Worm (Caenorhabditis elegans): Measurements from ENCODE around the gene marg-1.

Gene marg-1

DNA sequence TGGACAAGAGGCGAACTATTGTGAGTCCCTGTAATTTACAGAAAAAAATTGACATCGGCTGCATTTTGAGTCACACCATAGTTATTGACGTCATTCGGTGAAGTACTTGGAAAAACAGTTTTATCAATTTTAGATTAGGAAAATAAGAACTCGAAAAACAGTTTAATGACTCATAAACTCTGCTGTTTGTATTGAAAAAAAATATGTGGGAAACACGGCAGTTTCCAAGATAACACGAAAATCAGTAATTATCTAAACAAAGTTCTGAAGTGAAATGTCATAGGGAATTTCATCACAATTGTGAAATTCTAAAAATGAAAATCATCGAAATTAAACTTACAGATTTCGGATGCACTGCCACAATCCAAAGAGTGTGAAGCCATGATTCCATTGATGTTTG is 33.9 kb upstream of the marg-1 start:
- TF ChIP-seq aly-2 (tag; optimal IDR thresholded peaks at IDR 0.05), result no peak
- TF ChIP-seq daf-19 (GFP tag; conservative IDR thresholded peaks at IDR 0.05), result no peak
- TF ChIP-seq hlh-30 (tag; optimal IDR thresholded peaks at IDR 0.05; ENCODE audit: insufficient read depth), result no peak
- no peak for TF ChIP-seq cey-2 (tag; optimal IDR thresholded peaks at IDR 0.05; ENCODE audit: borderline replicate concordance, insufficient read depth)
- TF ChIP-seq Y48G9A.11 (GFP tag; IDR thresholded peaks at IDR 0.05), result no peak
- no peak for TF ChIP-seq dmd-9 (GFP tag; IDR thresholded peaks at IDR 0.05)
- TF ChIP-seq madf-9 (GFP tag; conservative IDR thresholded peaks at IDR 0.05), result no peak
- peak; percentile 34 for TF ChIP-seq dve-1 (tag; optimal IDR thresholded peaks at IDR 0.05; ENCODE audit: insufficient read depth)
- TF ChIP-seq mdl-1 (tag; optimal IDR thresholded peaks at IDR 0.05), result peak in 1 of 2 experiments; percentile 11
- no peak for TF ChIP-seq nhr-76 (tag; optimal IDR thresholded peaks at IDR 0.05)
- no peak for TF ChIP-seq nhr-10 (tag; optimal IDR thresholded peaks at IDR 0.05)
- no peak for TF ChIP-seq nhr-6 (tag; optimal IDR thresholded peaks at IDR 0.05)
- no peak for TF ChIP-seq fos-1 (tag; optimal IDR thresholded peaks at IDR 0.05)
- no peak for TF ChIP-seq lin-38 (GFP tag; IDR thresholded peaks at IDR 0.05)
- no peak for TF ChIP-seq tra-1 (GFP tag; IDR thresholded peaks at IDR 0.05)
- TF ChIP-seq mxl-3 (GFP tag; optimal IDR thresholded peaks at IDR 0.05), result no peak
- no peak for TF ChIP-seq zfp-3 (GFP tag; conservative IDR thresholded peaks at IDR 0.05)
- no peak for TF ChIP-seq unc-62 (GFP tag; optimal IDR thresholded peaks at IDR 0.05 in 1 of 2)
- no peak for TF ChIP-seq unc-62 (tag; optimal IDR thresholded peaks at IDR 0.05)
- no peak for TF ChIP-seq daf-16 (GFP tag; optimal IDR thresholded peaks at IDR 0.05)
- TF ChIP-seq daf-16 (tag; optimal IDR thresholded peaks at IDR 0.05), result peak; percentile 97
- no peak for TF ChIP-seq nhr-25 (tag; optimal IDR thresholded peaks at IDR 0.05; ENCODE audit: borderline replicate concordance, insufficient read depth)
- TF ChIP-seq hlh-11 (tag; optimal IDR thresholded peaks at IDR 0.05), result peak; percentile 35
- no peak for TF ChIP-seq snpc-1.2 (GFP tag; IDR thresholded peaks at IDR 0.05)
- TF ChIP-seq vab-7 (GFP tag; IDR thresholded peaks at IDR 0.05), result no peak
- TF ChIP-seq lin-29 (GFP tag; IDR thresholded peaks at IDR 0.05), result no peak
- TF ChIP-seq hmg-1.1 (GFP tag; IDR thresholded peaks at IDR 0.05), result no peak
- no peak for TF ChIP-seq mep-1 (tag; optimal IDR thresholded peaks at IDR 0.05)
- TF ChIP-seq D1046.2 (GFP tag; IDR thresholded peaks at IDR 0.05), result no peak
- peak; percentile 30 for TF ChIP-seq nhr-28 (tag; optimal IDR thresholded peaks at IDR 0.05)
- no peak for TF ChIP-seq ceh-20 (GFP tag; IDR thresholded peaks at IDR 0.05)
- no peak for TF ChIP-seq lin-15B (tag; optimal IDR thresholded peaks at IDR 0.05)
- TF ChIP-seq ZK337.2 (GFP tag; IDR thresholded peaks at IDR 0.05), result no peak
- no peak for TF ChIP-seq lin-39 (tag; optimal IDR thresholded peaks at IDR 0.05)
- TF ChIP-seq nhr-77 (tag; optimal IDR thresholded peaks at IDR 0.05), result peak; percentile 20
- TF ChIP-seq Y75B8A.6 (GFP tag; IDR thresholded peaks at IDR 0.05), result no peak
- TF ChIP-seq saeg-2 (GFP tag; IDR thresholded peaks at IDR 0.05), result no peak
- TF ChIP-seq nhr-111 (GFP tag; optimal IDR thresholded peaks at IDR 0.05), result no peak
- TF ChIP-seq madf-5 (GFP tag; IDR thresholded peaks at IDR 0.05), result no peak
- TF ChIP-seq dmd-6 (GFP tag; IDR thresholded peaks at IDR 0.05), result peak; percentile 12; the same call in 1 of the 2 replicates

ce11 chrX:3807166-3807565 is 26.2 kb upstream of the marg-1 start, which contains the start of gene F35A5.1:
F35A5.1 (plus strand) TSS chrX:3807466.
- no peak for TF ChIP-seq F44E2.7 (GFP tag; IDR thresholded peaks at IDR 0.05)
- TF ChIP-seq tag-97 (GFP tag; IDR thresholded peaks at IDR 0.05), result no peak
- no peak for TF ChIP-seq lin-38 (GFP tag; IDR thresholded peaks at IDR 0.05)
- TF ChIP-seq gei-8 (GFP tag; optimal IDR thresholded peaks at IDR 0.05), result no peak
- no peak for TF ChIP-seq php-3 (GFP tag; IDR thresholded peaks at IDR 0.05)
- no peak for TF ChIP-seq unc-39 (tag; optimal IDR thresholded peaks at IDR 0.05)
- TF ChIP-seq lin-1 (GFP tag; IDR thresholded peaks at IDR 0.05), result no peak
- TF ChIP-seq mdt-29 (GFP tag; IDR thresholded peaks at IDR 0.05), result no peak
- TF ChIP-seq Y48G9A.11 (GFP tag; IDR thresholded peaks at IDR 0.05), result no peak
- no peak for TF ChIP-seq mxl-2 (GFP tag; conservative IDR thresholded peaks at IDR 0.05)
- TF ChIP-seq ceh-28 (tag; optimal IDR thresholded peaks at IDR 0.05), result no peak
- no peak for TF ChIP-seq nhr-76 (tag; optimal IDR thresholded peaks at IDR 0.05)
